Fruit fly (Drosophila melanogaster) whole organism, prepupa: Measurements from ENCODE around the gene CG11360.
A peak's percentile ranks its signal among the peaks of the same experiment; 100 is the strongest.

Experiments
- Blimp-1 ChIP-seq: fragments of 200-800 bp; sonication (Bioruptor generic); optimal IDR thresholded peaks from 3 replicates; lab custom pipeline; 2017; ENCODE audit warnings: missing biosample characterization, missing genetic modification characterization, mild to moderate bottlenecking, moderate library complexity, missing genetic modification reagents
- CG11762 ChIP-seq: fragments of 200-800 bp; sonication (Bioruptor generic); optimal IDR thresholded peaks from 3 replicates; lab custom pipeline; 2016; ENCODE audit warnings: missing biosample characterization, missing genetic modification characterization; ENCODE audit not compliant: insufficient read depth
- CG11902 ChIP-seq: fragments of 200-800 bp; sonication (Bioruptor generic); optimal IDR thresholded peaks from 3 replicates; lab custom pipeline; 2016; ENCODE audit warnings: missing biosample characterization, missing genetic modification characterization
- CG15336 ChIP-seq: fragments of 200-800 bp; sonication (Bioruptor generic); IDR thresholded peaks from 2 replicates; pipeline ENCODE4 v1.3.6; 2022; ENCODE audit warnings: missing biosample characterization, missing genetic modification characterization
- CG16779 ChIP-seq: fragments of 200-800 bp; sonication (Bioruptor generic); optimal IDR thresholded peaks from 3 replicates; lab custom pipeline; 2017; ENCODE audit warnings: missing biosample characterization, mild to moderate bottlenecking, missing genetic modification characterization
- CG3032 ChIP-seq: fragments of 200-800 bp; optimal IDR thresholded peaks from 2 replicates; lab custom pipeline; 2019; ENCODE audit warnings: missing biosample characterization, mild to moderate bottlenecking, missing genetic modification characterization, moderate library complexity
- CG31627 ChIP-seq: fragments of 200-800 bp; sonication (Bioruptor generic); optimal IDR thresholded peaks from 3 replicates; lab custom pipeline; 2016; ENCODE audit warnings: missing biosample characterization, missing genetic modification characterization
- CG32006 ChIP-seq: fragments of 200-800 bp; sonication (Bioruptor generic); optimal IDR thresholded peaks from 3 replicates; lab custom pipeline; 2017; ENCODE audit warnings: missing biosample characterization, mild to moderate bottlenecking, missing genetic modification characterization
- CG34406 ChIP-seq: fragments of 200-800 bp; sonication (Bioruptor generic); optimal IDR thresholded peaks from 3 replicates; lab custom pipeline; 2016; ENCODE audit warnings: missing biosample characterization, missing genetic modification characterization
- CG4318 ChIP-seq: fragments of 200-800 bp; sonication (Bioruptor generic); optimal IDR thresholded peaks from 3 replicates; lab custom pipeline; 2017; ENCODE audit warnings: missing biosample characterization, mild to moderate bottlenecking, missing genetic modification characterization
- CG6163 ChIP-seq: fragments of 200-800 bp; sonication (Bioruptor generic); IDR thresholded peaks from 3 replicates; pipeline ENCODE4 v1.3.6; 2022; ENCODE audit warnings: missing biosample characterization, missing genetic modification characterization
- CG6792 ChIP-seq: fragments of 200-800 bp; sonication (Bioruptor generic); optimal IDR thresholded peaks from 3 replicates; lab custom pipeline; 2016; ENCODE audit warnings: missing biosample characterization, missing genetic modification characterization
- CG6854 ChIP-seq: fragments of 200-800 bp; sonication (Bioruptor generic); optimal IDR thresholded peaks from 2 replicates; lab custom pipeline; 2017; ENCODE audit warnings: missing biosample characterization, mild to moderate bottlenecking, missing genetic modification characterization
- CG7368 ChIP-seq: fragments of 200-800 bp; sonication (Bioruptor generic); optimal IDR thresholded peaks from 3 replicates; lab custom pipeline; 2016; ENCODE audit warnings: missing biosample characterization, missing genetic modification characterization
- CG8119 ChIP-seq: fragments of 200-800 bp; sonication (Bioruptor generic); IDR thresholded peaks from 3 replicates; pipeline ENCODE4 v1.3.6; 2022; ENCODE audit warnings: missing biosample characterization, missing genetic modification characterization
- CG8319 ChIP-seq: fragments of 200-800 bp; sonication (Bioruptor generic); optimal IDR thresholded peaks from 3 replicates; lab custom pipeline; 2016; ENCODE audit warnings: missing biosample characterization, missing genetic modification characterization
- CG9139 ChIP-seq: fragments of 200-800 bp; sonication (Bioruptor generic); optimal IDR thresholded peaks from 3 replicates; lab custom pipeline; 2017; ENCODE audit warnings: missing biosample characterization, mild to moderate bottlenecking, missing genetic modification characterization
- Eip75B ChIP-seq: fragments of 200-800 bp; sonication (Bioruptor generic); optimal IDR thresholded peaks from 3 replicates; lab custom pipeline; 2016; ENCODE audit warnings: missing biosample characterization, missing genetic modification characterization
- Ets21C ChIP-seq: fragments of 200-800 bp; sonication (Bioruptor generic); optimal IDR thresholded peaks from 3 replicates; lab custom pipeline; 2016; ENCODE audit warnings: missing biosample characterization, missing genetic modification characterization
- Ets96B ChIP-seq: fragments of 200-800 bp; optimal IDR thresholded peaks from 2 replicates; lab custom pipeline; 2019; ENCODE audit warnings: missing biosample characterization, mild to moderate bottlenecking, missing genetic modification characterization, moderate library complexity
- Hr4 ChIP-seq: fragments of 200-800 bp; sonication (Bioruptor generic); optimal IDR thresholded peaks from 3 replicates; lab custom pipeline; 2016; ENCODE audit warnings: missing biosample characterization, missing genetic modification characterization
- Lpt ChIP-seq: fragments of 200-800 bp; sonication (Bioruptor generic); optimal IDR thresholded peaks from 3 replicates; lab custom pipeline; 2016; ENCODE audit warnings: missing biosample characterization, missing genetic modification characterization
- Met ChIP-seq: fragments of 200-800 bp; sonication (Bioruptor generic); optimal IDR thresholded peaks from 3 replicates; lab custom pipeline; 2016; ENCODE audit warnings: missing biosample characterization, missing genetic modification characterization
- OdsH ChIP-seq: fragments of 200-800 bp; sonication (Bioruptor generic); optimal IDR thresholded peaks from 3 replicates; lab custom pipeline; 2016; ENCODE audit warnings: missing biosample characterization, missing genetic modification characterization
- cyc ChIP-seq: fragments of 200-800 bp; sonication (Bioruptor generic); optimal IDR thresholded peaks from 3 replicates; lab custom pipeline; 2016; ENCODE audit warnings: missing biosample characterization, missing genetic modification characterization
- dac ChIP-seq: fragments of 200-800 bp; sonication (Bioruptor generic); optimal IDR thresholded peaks from 2 replicates; lab custom pipeline; 2017; ENCODE audit warnings: missing biosample characterization, mild to moderate bottlenecking, missing genetic modification characterization
- esn ChIP-seq: fragments of 200-800 bp; sonication (Bioruptor generic); optimal IDR thresholded peaks from 2 replicates; lab custom pipeline; 2016; ENCODE audit warnings: missing biosample characterization, mild to moderate bottlenecking, missing genetic modification characterization, moderate library complexity
- lz ChIP-seq: fragments of 200-800 bp; sonication (Bioruptor generic); optimal IDR thresholded peaks from 3 replicates; lab custom pipeline; 2016; ENCODE audit warnings: missing biosample characterization, missing genetic modification characterization
- salr ChIP-seq, 2 experiments: fragments of 200-800 bp; sonication (Bioruptor generic); optimal IDR thresholded peaks; 3 replicates each; lab custom pipeline; 2016 to 2018; ENCODE audit warnings: missing biosample characterization in 2 of 2, missing genetic modification characterization in 2 of 2, mild to moderate bottlenecking in 1 of 2
- ss ChIP-seq, 2 experiments: fragments of 200-800 bp; sonication (Bioruptor generic); optimal IDR thresholded peaks; 2 replicates in 1 of 2; 3 replicates in 1 of 2; lab custom pipeline; 2017 to 2018; ENCODE audit warnings: mild to moderate bottlenecking in 2 of 2, missing biosample characterization in 2 of 2, missing genetic modification characterization in 2 of 2, moderate library complexity in 1 of 2
- svp ChIP-seq: fragments of 200-800 bp; sonication (Bioruptor generic); peaks from one replicate; lab custom pipeline; 2016; ENCODE audit warnings: missing biosample characterization, missing genetic modification characterization

The CG11360 gene

DNA sequence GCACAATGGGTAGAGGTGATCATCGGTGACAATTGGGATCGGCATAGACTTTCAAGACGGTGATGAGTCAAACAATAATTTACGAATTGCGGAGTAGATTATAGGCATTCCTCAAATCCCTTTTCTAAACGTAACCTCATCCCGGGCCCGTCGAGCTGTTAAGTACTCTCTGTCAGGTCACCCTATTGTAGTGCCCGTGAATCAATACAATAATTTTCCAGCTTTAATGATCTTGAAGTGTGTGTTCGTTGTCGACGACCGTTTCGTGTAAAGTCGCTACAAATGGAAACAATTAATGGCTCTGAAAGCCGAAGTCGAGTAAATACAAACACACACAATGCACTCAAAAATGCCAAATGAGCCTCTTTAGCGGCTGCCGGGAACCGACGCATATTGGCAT lies 37.7 kb downstream of the CG11360 start:
- no peak for TF ChIP-seq salr (GFP tag; optimal IDR thresholded peaks at IDR 0.05; lab: Kevin White, UChicago)
- no peak for TF ChIP-seq Met
- TF ChIP-seq CG16779 (tag; lab: Kevin White, UChicago): no peak
- no peak for TF ChIP-seq CG6854 (GFP tag; lab: Kevin White, UChicago)
- no peak for TF ChIP-seq CG9139 (GFP tag; lab: Kevin White, UChicago)
- TF ChIP-seq CG32006 (GFP tag; lab: Kevin White, UChicago): no peak
- no peak for TF ChIP-seq CG6163 (GFP tag; lab: Robert Waterston, UW)
- TF ChIP-seq esn (GFP tag; lab: Kevin White, UChicago): no peak
- no peak for TF ChIP-seq Blimp-1 (GFP tag; lab: Kevin White, UChicago)
- no peak for TF ChIP-seq CG8319
- no peak for TF ChIP-seq CG34406 (GFP tag; lab: Kevin White, UChicago)
- no peak for TF ChIP-seq CG31627

DNA sequence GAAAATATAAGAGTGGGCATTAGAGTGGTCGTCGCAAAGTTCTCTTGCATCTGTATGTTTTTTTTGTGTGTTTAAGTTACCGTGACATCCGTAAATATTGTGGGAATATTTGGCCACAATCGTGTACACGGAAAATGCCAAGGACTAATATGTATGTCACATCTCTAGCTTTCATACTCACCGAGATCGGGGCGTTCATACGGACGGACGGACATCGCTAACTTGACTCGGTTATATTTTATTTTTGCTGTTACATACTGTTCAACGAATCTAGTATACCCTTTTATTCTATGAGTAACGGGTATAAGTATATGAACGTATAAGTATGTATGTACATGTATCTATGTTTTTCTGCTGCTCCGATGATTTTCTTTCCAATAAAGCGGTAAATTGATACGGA lies 38.8 kb downstream of the CG11360 start:
- TF ChIP-seq CG6854 (GFP tag; lab: Kevin White, UChicago): no peak
- no peak for TF ChIP-seq ss (GFP tag; optimal IDR thresholded peaks at IDR 0.05; lab: Kevin White, UChicago)
- no peak for TF ChIP-seq CG31627
- no peak for TF ChIP-seq esn (GFP tag; lab: Kevin White, UChicago)
- no peak for TF ChIP-seq Ets21C (GFP tag; lab: Kevin White, UChicago)
- TF ChIP-seq, all 60 proteins: peak for 0

DNA sequence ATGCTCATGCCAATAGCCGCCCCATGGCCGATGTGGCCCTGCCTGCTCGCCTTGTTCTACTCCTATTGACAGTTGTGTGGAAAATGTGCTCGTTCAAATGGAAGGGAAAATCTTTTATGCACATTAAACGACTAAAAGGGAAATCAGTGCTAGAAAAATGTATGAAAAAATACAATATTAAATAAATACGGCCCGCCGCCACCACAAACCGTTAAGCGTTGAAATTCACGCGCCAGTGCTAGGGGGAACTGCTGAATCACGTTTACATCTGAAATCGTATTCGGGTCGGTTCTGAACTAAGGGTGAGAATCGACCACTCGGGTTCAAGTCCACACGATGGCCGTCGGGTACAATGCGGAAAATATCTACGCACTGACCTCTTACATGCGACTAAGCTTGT lies 42.0 kb downstream of the CG11360 start:
- TF ChIP-seq CG6854 (GFP tag; lab: Kevin White, UChicago): no peak
- peak; percentile 39 for TF ChIP-seq svp (GFP tag; lab: Kevin White, UChicago)
- TF ChIP-seq, all 60 proteins: peak for 1

DNA sequence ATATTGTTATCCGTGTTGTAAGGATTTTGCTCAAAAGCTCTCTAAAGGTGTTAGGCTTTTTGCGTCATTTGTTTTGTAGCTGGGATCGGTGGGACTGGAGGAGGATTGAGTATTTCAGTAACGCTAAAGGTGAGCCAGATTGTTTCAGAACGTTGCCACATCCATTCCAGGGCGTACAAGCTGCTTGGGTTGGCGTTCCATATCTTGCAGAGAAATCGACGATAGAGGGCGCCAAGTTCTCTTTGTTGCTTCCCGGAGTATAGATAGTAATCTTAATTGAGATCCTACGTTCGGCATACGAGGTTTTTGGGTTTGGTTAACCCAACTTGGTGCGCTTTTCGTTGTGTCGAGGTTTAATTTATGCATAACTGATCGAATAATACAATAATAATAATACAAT lies 47.7 kb downstream of the CG11360 start:
- no peak for TF ChIP-seq cyc (GFP tag; lab: Kevin White, UChicago)
- no peak for TF ChIP-seq Lpt

DNA sequence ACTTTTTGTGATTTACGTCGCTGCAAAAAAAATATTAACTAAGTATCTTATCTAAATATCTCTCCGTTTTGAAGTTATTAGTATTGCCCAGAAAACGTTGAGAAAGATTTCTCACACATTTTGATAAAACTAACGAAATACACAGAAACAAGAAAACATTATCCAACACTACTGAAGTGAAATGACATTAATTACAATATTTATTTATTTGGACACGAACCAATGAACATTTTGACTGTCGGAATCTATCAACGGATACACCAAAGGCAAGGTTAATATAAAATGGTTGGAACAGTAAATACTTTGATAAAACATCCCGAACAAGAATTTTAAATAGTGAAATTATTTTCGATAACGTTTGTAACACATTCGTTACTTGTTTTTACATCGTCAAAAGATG lies 50.8 kb downstream of the CG11360 start:
- no peak for TF ChIP-seq CG4318
- peak; percentile 6 for TF ChIP-seq svp (GFP tag; lab: Kevin White, UChicago)
- no peak for TF ChIP-seq CG11902
- no peak for TF ChIP-seq Met

DNA sequence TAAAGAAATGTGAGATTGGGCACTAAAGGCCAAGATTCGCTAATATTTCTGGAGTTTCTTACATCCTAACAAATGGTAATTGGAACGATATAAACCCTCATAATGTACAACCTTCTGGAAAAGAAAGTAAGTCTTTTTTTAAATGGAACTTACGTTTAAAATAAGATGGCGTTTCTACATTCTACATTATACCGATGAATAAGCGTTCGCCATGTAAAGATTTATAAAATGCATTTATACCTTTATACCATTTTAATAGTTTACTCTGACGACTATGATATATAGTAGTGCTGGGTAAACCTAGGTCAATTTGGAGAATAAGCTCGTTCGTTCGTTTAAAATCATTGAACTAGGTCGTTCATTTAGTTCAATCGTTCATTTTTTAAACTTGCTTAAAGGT lies 51.4 kb downstream of the CG11360 start:
- TF ChIP-seq CG16779 (tag; lab: Kevin White, UChicago) (no peak), CG3032 (no peak), Eip75B (GFP tag; lab: Kevin White, UChicago) (no peak), Ets96B (no peak), CG34406 (GFP tag; lab: Kevin White, UChicago) (no peak), dac (GFP tag; lab: Kevin White, UChicago) (no peak), CG6792 (no peak), CG9139 (GFP tag; lab: Kevin White, UChicago) (no peak), CG8119 (GFP tag; lab: Robert Waterston, UW) (no peak)

DNA sequence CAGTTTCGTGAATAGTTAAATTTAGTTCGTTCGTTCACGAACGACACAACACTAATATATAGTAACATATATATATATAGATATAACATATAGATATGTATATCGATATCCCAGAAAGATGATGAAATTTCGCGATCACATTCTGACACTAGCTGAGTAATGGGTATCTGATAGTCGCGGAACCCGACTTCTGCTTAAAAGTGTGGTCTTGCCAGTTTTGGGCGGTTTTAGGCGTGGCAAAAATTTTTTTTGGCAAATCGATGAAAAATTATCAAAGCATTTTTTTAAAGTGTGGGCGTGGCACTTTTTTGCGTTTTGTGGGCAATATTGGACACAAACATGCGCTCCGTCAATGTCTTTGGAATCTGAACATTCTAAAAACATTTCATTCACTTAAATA lies 52.0 kb downstream of the CG11360 start:
- no peak for TF ChIP-seq lz
- no peak for TF ChIP-seq CG34406 (GFP tag; lab: Kevin White, UChicago)
- no peak for TF ChIP-seq Hr4 (GFP tag; lab: Kevin White, UChicago)
- TF ChIP-seq CG11762: no peak
- no peak for TF ChIP-seq CG7368 (GFP tag; lab: Kevin White, UChicago)
- no peak for TF ChIP-seq OdsH (GFP tag; lab: Kevin White, UChicago)
- TF ChIP-seq CG15336 (GFP tag; lab: Robert Waterston, UW): no peak
- no peak for TF ChIP-seq CG6854 (GFP tag; lab: Kevin White, UChicago)
